Worm (Caenorhabditis elegans): Measurements from ENCODE around the gene F52C12.2.

The F52C12.2 gene

DNA sequence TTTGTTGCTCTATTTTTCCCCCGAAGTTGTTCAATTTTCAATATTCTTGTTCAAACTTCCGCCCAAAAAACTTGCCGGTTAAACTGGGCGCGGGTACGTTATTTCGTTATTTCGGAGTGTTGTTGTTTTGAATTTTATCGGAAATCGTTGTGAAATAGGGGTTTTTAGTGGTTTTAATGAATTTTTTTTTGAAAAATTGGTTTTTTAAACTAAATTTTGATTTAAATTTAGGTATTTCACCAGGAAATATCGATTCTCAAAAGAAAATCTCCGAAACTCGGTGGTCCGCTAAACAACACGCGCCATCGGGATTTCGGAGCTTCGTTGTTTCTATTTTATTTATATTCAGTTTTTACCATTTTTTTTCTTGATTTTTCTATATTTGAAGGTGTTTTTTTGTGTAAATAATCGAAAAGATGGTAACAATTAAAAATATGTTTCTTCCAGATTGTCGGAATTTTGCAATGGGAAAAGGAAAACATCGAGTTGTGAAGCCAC, at the start of gene F52C12.2:
Gene F52C12.2 (plus strand): TSS at position 448 of the 498 bp plus-strand sequence.
- TF ChIP-seq nhr-237 (tag; optimal IDR thresholded peaks at IDR 0.05) (peak; percentile 17), lin-13 (GFP tag; optimal IDR thresholded peaks at IDR 0.05) (peak; percentile 37), snpc-4 (tag; optimal IDR thresholded peaks at IDR 0.05) (no peak), Y55F3AM.14 (GFP tag; optimal IDR thresholded peaks at IDR 0.05) (no peak), ceh-16 (tag; optimal IDR thresholded peaks at IDR 0.05) (no peak), elt-1 (tag; optimal IDR thresholded peaks at IDR 0.05) (no peak), nhr-10 (tag; optimal IDR thresholded peaks at IDR 0.05) (no peak), sma-3 (GFP tag; optimal IDR thresholded peaks at IDR 0.05) (peak; percentile 56), nhr-129 (tag; optimal IDR thresholded peaks at IDR 0.05) (peak; percentile 18), F13H6.1 (tag; optimal IDR thresholded peaks at IDR 0.05) (peak; percentile 54), ztf-1 (GFP tag; conservative IDR thresholded peaks at IDR 0.05) (no peak), crh-2 (tag; optimal IDR thresholded peaks at IDR 0.05) (peak; percentile 62), nhr-11 (tag; optimal IDR thresholded peaks at IDR 0.05) (no peak), blmp-1 (tag; optimal IDR thresholded peaks at IDR 0.05; ENCODE audit: insufficient read depth) (no peak), nhr-25 (tag; optimal IDR thresholded peaks at IDR 0.05) (peak; percentile 42), nhr-12 (tag; optimal IDR thresholded peaks at IDR 0.05) (no peak), unc-55 (GFP tag; optimal IDR thresholded peaks at IDR 0.05) (peak; percentile 63), ama-1 (optimal IDR thresholded peaks at IDR 0.05) (no peak), mbf-1 (tag; optimal IDR thresholded peaks at IDR 0.05) (no peak), sem-4 (tag; optimal IDR thresholded peaks at IDR 0.05) (no peak), lin-11 (tag; optimal IDR thresholded peaks at IDR 0.05) (no peak), C34F6.9 (tag; optimal IDR thresholded peaks at IDR 0.05) (peak; percentile 17), unc-62 (GFP tag; optimal IDR thresholded peaks at IDR 0.05) (no peak), lsy-2 (tag; optimal IDR thresholded peaks at IDR 0.05) (peak; percentile 43 to 77), gmeb-1 (tag; optimal IDR thresholded peaks at IDR 0.05) (peak; percentile 80), fos-1 (tag; optimal IDR thresholded peaks at IDR 0.05) (peak; percentile 0), nhr-21 (tag; optimal IDR thresholded peaks at IDR 0.05) (no peak)

DNA sequence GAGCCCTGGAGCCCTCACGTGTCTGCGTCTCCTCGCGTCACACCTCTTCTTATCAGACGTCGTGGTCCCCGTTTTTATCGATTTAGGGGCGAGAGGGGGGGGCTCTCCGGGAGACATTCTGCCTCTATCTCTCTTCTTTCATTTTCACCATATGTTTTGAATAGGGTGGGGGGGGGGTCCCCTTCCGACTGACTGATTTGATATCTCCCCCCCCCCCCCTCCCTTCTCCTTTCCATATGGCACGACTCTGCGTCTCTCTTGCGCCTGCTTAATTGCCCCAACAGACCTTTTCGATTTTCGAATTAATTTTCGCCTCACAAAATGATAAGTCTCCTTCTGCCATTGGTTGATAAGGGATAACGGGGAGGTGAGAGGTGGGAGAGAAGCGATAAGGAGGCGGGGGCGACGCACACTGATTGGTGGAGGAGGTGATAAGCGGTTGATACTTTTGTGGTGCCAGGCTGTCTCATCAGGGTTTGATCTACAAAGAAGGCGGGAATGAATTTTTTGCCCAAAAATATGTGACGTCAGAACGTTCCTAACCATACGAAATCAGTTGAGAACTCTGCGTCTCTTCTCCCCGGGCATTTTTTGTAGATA, 49.2 kb upstream of the F52C12.2 start:
- TF ChIP-seq lsy-2 (tag; optimal IDR thresholded peaks at IDR 0.05) (peak; percentile 42 to 68), R02D3.7 (tag; optimal IDR thresholded peaks at IDR 0.05) (no peak), alr-1 (tag; optimal IDR thresholded peaks at IDR 0.05) (no peak)

DNA sequence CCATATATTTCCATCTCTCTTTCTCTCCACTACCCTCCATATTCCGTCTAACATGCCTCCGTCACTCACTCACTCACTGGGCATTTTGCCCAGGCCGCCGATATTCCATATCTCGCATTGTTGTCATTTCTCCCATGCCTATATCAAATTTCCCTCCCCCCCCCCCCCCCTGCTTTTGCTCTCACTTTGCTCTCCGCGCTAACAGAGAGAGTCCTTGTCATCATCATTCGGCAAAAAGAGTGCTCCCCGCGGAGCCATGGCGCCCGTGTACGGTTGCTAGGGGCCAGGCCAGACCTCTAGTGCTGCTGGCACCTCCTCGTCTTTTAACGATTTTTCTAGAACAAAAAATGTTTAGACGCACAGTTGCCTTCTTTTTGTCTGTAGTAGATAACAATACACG, 48.1 kb upstream of the F52C12.2 start:
- TF ChIP-seq C34F6.9 (tag; optimal IDR thresholded peaks at IDR 0.05) = no peak
- TF ChIP-seq blmp-1 (tag; optimal IDR thresholded peaks at IDR 0.05; ENCODE audit: insufficient read depth) = no peak
- no peak for TF ChIP-seq nhr-77 (tag; optimal IDR thresholded peaks at IDR 0.05)
- TF ChIP-seq nhr-129 (tag; optimal IDR thresholded peaks at IDR 0.05) = no peak
- no peak for TF ChIP-seq Y55F3AM.14 (GFP tag; optimal IDR thresholded peaks at IDR 0.05)
- TF ChIP-seq nhr-25 (tag; optimal IDR thresholded peaks at IDR 0.05) = no peak

- TF ChIP-seq blmp-1 (tag; optimal IDR thresholded peaks at IDR 0.05; ENCODE audit: insufficient read depth) = no peak
- TF ChIP-seq nhr-11 (tag; optimal IDR thresholded peaks at IDR 0.05) = no peak
- TF ChIP-seq Y55F3AM.14 (GFP tag; optimal IDR thresholded peaks at IDR 0.05) = no peak
- peak; percentile 13 for TF ChIP-seq unc-55 (GFP tag; optimal IDR thresholded peaks at IDR 0.05)
- TF ChIP-seq ceh-82 (tag; optimal IDR thresholded peaks at IDR 0.05) = no peak
- no peak for TF ChIP-seq nhr-6 (tag; optimal IDR thresholded peaks at IDR 0.05)
- no peak for TF ChIP-seq ztf-11 (tag; optimal IDR thresholded peaks at IDR 0.05)
- no peak for TF ChIP-seq elt-3 (tag; optimal IDR thresholded peaks at IDR 0.05)
- no peak for TF ChIP-seq nhr-21 (tag; optimal IDR thresholded peaks at IDR 0.05)
These were observed 46.7 kb upstream of the F52C12.2 start for ce11 chrIV:1906697-1907096.

- TF ChIP-seq unc-62 (GFP tag; optimal IDR thresholded peaks at IDR 0.05) (no peak), gmeb-1 (tag; optimal IDR thresholded peaks at IDR 0.05) (no peak), lin-39 (tag; optimal IDR thresholded peaks at IDR 0.05) (no peak), crh-2 (tag; optimal IDR thresholded peaks at IDR 0.05) (no peak), mbf-1 (tag; optimal IDR thresholded peaks at IDR 0.05) (no peak), blmp-1 (tag; optimal IDR thresholded peaks at IDR 0.05; ENCODE audit: insufficient read depth) (no peak), elt-1 (tag; optimal IDR thresholded peaks at IDR 0.05) (no peak), ama-1 (optimal IDR thresholded peaks at IDR 0.05) (no peak), lsy-2 (tag; optimal IDR thresholded peaks at IDR 0.05) (no peak), R02D3.7 (tag; optimal IDR thresholded peaks at IDR 0.05) (no peak), sem-4 (tag; optimal IDR thresholded peaks at IDR 0.05) (no peak), elt-3 (tag; optimal IDR thresholded peaks at IDR 0.05) (no peak), snpc-4 (tag; optimal IDR thresholded peaks at IDR 0.05) (no peak), Y55F3AM.14 (GFP tag; optimal IDR thresholded peaks at IDR 0.05) (no peak), nhr-10 (tag; optimal IDR thresholded peaks at IDR 0.05) (no peak), sma-3 (GFP tag; optimal IDR thresholded peaks at IDR 0.05) (no peak), lin-11 (tag; optimal IDR thresholded peaks at IDR 0.05) (no peak), nhr-21 (tag; optimal IDR thresholded peaks at IDR 0.05) (no peak), nhr-11 (tag; optimal IDR thresholded peaks at IDR 0.05) (no peak)
These were observed 44.9 kb upstream of the F52C12.2 start for ce11 chrIV:1908467-1908866.
